Fruit fly (Drosophila melanogaster) whole organism, adult: ENCODE data around the gene SamDC.

Source experiments
- CG33017 ChIP-seq: fragments of 200-800 bp; sonication (Bioruptor generic); optimal IDR thresholded peaks from 2 replicates; lab custom pipeline; 2018; ENCODE audit warnings: missing biosample characterization, mild to moderate bottlenecking, missing genetic modification characterization, moderate library complexity
- CG7045 ChIP-seq: fragments of 200-800 bp; sonication (Bioruptor generic); optimal IDR thresholded peaks from 2 replicates; lab custom pipeline; 2017; ENCODE audit warnings: missing biosample characterization, mild to moderate bottlenecking, missing genetic modification characterization
- CG7101 ChIP-seq: fragments of 200-800 bp; sonication (Bioruptor generic); optimal IDR thresholded peaks from 2 replicates; lab custom pipeline; 2018; ENCODE audit warnings: missing biosample characterization, mild to moderate bottlenecking, missing genetic modification characterization, moderate library complexity
- Clk ChIP-seq: fragments of 200-800 bp; sonication (Bioruptor generic); optimal IDR thresholded peaks from 2 replicates; lab custom pipeline; 2017; ENCODE audit warnings: missing biosample characterization, missing genetic modification characterization
- Crg-1 ChIP-seq: fragments of 200-800 bp; sonication (Bioruptor generic); optimal IDR thresholded peaks from 2 replicates; lab custom pipeline; 2016; ENCODE audit warnings: missing biosample characterization, missing genetic modification characterization
- bab1 ChIP-seq: fragments of 200-800 bp; sonication (Bioruptor generic); optimal IDR thresholded peaks from 3 replicates; lab custom pipeline; 2019; ENCODE audit warnings: missing biosample characterization, mild to moderate bottlenecking, missing genetic modification characterization, moderate library complexity
- cnc ChIP-seq, 2 experiments: fragments of >200 bp; optimal IDR thresholded peaks; 2 replicates each; lab custom pipeline; 2017
- kay ChIP-seq: fragments of 200-800 bp; sonication (Bioruptor generic); peaks from one replicate; lab custom pipeline; 2016; ENCODE audit warnings: missing biosample characterization, missing genetic modification characterization, borderline replicate concordance

DNA sequence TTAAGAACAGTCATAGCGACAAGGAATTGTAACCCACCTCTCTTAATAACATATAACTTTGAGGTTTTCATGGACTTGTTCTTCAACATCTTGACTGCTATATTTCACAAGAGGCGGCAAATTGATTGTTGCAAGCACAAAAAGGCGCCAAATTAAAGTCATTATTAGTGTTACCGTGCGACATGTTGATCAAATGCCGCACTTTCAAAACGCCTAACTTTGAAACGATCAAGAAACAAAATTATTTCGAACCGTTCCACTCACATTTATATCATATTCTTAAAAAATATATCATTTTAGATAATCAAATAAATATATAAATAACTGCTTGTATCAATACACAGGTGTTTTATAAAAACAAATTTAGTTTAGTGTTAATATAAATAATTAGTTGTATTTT is 11.5 kb upstream of the SamDC start, which contains the start of gene RnrL:
- TF ChIP-seq Clk (GFP tag; lab: Kevin White, UChicago) (no peak), kay (GFP tag; lab: Kevin White, UChicago) (peak; percentile 82), bab1 (GFP tag; lab: Kevin White, UChicago) (no peak), cnc (optimal IDR thresholded peaks at IDR 0.05; lab: Kevin White, UChicago) (no peak), CG33017 (no peak), CG7101 (tag; lab: Kevin White, UChicago) (no peak), Crg-1 (GFP tag; lab: Kevin White, UChicago) (no peak), CG7045 (no peak)
